Fruit fly (Drosophila melanogaster): Measurements from ENCODE around the gene Ns3.

Ns3 gene

dm6 chrX:1512753-1513226 is 48.8 kb upstream of the Ns3 start, which contains the start of gene CG14795 (continued):
- no peak for TF ChIP-seq zf30C (GFP tag; optimal IDR thresholded peaks at IDR 0.05)
- no peak for TF ChIP-seq tio (GFP tag; optimal IDR thresholded peaks at IDR 0.05)
- no peak for TF ChIP-seq Ravus (GFP tag; IDR thresholded peaks at IDR 0.05)
- peak; percentile 25; the same call in 1 of the 2 replicates for TF ChIP-seq ara (GFP tag; IDR thresholded peaks at IDR 0.05)
- no peak for TF ChIP-seq Hr39 (optimal IDR thresholded peaks at IDR 0.05)
- peak; percentile 27 for TF ChIP-seq CG10979 (tag; optimal IDR thresholded peaks at IDR 0.05)
- no peak for TF ChIP-seq CG10959 (GFP tag; IDR thresholded peaks at IDR 0.05)
- TF ChIP-seq Hr78 (GFP tag; optimal IDR thresholded peaks at IDR 0.05) = no peak
- TF ChIP-seq HHEX (GFP tag; optimal IDR thresholded peaks at IDR 0.05) = no peak
- no peak for TF ChIP-seq CG12942 (GFP tag; optimal IDR thresholded peaks at IDR 0.05)
- peak; percentile 97 for TF ChIP-seq CG6791 (GFP tag; IDR thresholded peaks at IDR 0.05; ENCODE audit: partially characterized antibody)
- TF ChIP-seq CG2199 (GFP tag; IDR thresholded peaks at IDR 0.05) = no peak
- no peak for TF ChIP-seq sc (optimal IDR thresholded peaks at IDR 0.05)
- no peak for TF ChIP-seq sc (GFP tag; optimal IDR thresholded peaks at IDR 0.05)
- TF ChIP-seq CG2116 (GFP tag; optimal IDR thresholded peaks at IDR 0.05) = peak; percentile 93
- TF ChIP-seq Nf-YB (GFP tag; optimal IDR thresholded peaks at IDR 0.05) = peak; percentile 4
- peak; percentile 92 for TF ChIP-seq E2f2 (GFP tag; IDR thresholded peaks at IDR 0.05)
- TF ChIP-seq CG6683 (GFP tag; optimal IDR thresholded peaks at IDR 0.05) = peak; percentile 35
- TF ChIP-seq CG9876 (GFP tag; optimal IDR thresholded peaks at IDR 0.05) = peak; percentile 52
- TF ChIP-seq vfl (GFP tag; optimal IDR thresholded peaks at IDR 0.05) = no peak
- TF ChIP-seq Meics (GFP tag; optimal IDR thresholded peaks at IDR 0.05) = no peak
- no peak for TF ChIP-seq salm (tag; optimal IDR thresholded peaks at IDR 0.05)
- TF ChIP-seq sob (GFP tag; IDR thresholded peaks at IDR 0.05) = peak; percentile 75
- no peak for TF ChIP-seq CG10543 (GFP tag; optimal IDR thresholded peaks at IDR 0.05)
- no peak for TF ChIP-seq peb (GFP tag; IDR thresholded peaks at IDR 0.05)
- no peak for TF ChIP-seq CG12219 (GFP tag; optimal IDR thresholded peaks at IDR 0.05)
- TF ChIP-seq yki (optimal IDR thresholded peaks at IDR 0.05) = no peak
- no peak for TF ChIP-seq CG1529 (GFP tag; optimal IDR thresholded peaks at IDR 0.05)
- no peak for TF ChIP-seq CG31365 (tag; optimal IDR thresholded peaks at IDR 0.05)
- no peak for TF ChIP-seq corto (GFP tag; optimal IDR thresholded peaks at IDR 0.05)
- TF ChIP-seq CG4707 (GFP tag; optimal IDR thresholded peaks at IDR 0.05) = no peak
- no peak for TF ChIP-seq Bteb2 (GFP tag; optimal IDR thresholded peaks at IDR 0.05)
- no peak for TF ChIP-seq aop (GFP tag; IDR thresholded peaks at IDR 0.05)
- TF ChIP-seq CG11085 (GFP tag; IDR thresholded peaks at IDR 0.05) = no peak
- peak; percentile 6 for TF ChIP-seq ERR (GFP tag; optimal IDR thresholded peaks at IDR 0.05)
- TF ChIP-seq CG32767 (GFP tag; IDR thresholded peaks at IDR 0.05) = no peak
- peak; percentile 97 for TF ChIP-seq Ets97D (GFP tag; optimal IDR thresholded peaks at IDR 0.05)
- TF ChIP-seq tin (GFP tag; optimal IDR thresholded peaks at IDR 0.05) = peak; percentile 12
- TF ChIP-seq Sox102F (GFP tag; optimal IDR thresholded peaks at IDR 0.05) = no peak
- no peak for TF ChIP-seq CG5180 (GFP tag; optimal IDR thresholded peaks at IDR 0.05)
- TF ChIP-seq az2 (GFP tag; optimal IDR thresholded peaks at IDR 0.05) = no peak
- TF ChIP-seq Abd-B (GFP tag; optimal IDR thresholded peaks at IDR 0.05) = peak; percentile 43
- no peak for TF ChIP-seq Hand (GFP tag; optimal IDR thresholded peaks at IDR 0.05)
- no peak for TF ChIP-seq CG11695 (GFP tag; IDR thresholded peaks at IDR 0.05)
- TF ChIP-seq sqz (GFP tag; optimal IDR thresholded peaks at IDR 0.05) = no peak
- TF ChIP-seq dm (GFP tag; optimal IDR thresholded peaks at IDR 0.05) = peak; percentile 80
- TF ChIP-seq twi (tag; optimal IDR thresholded peaks at IDR 0.05) = no peak
- no peak for TF ChIP-seq HLHmδ (GFP tag; optimal IDR thresholded peaks at IDR 0.05)
- TF ChIP-seq Dp (GFP tag; optimal IDR thresholded peaks at IDR 0.05) = peak; percentile 94
- TF ChIP-seq Bdp1 (GFP tag; optimal IDR thresholded peaks at IDR 0.05) = peak; percentile 18
- no peak for TF ChIP-seq usp (GFP tag; optimal IDR thresholded peaks at IDR 0.05)
- no peak for TF ChIP-seq Side (GFP tag; optimal IDR thresholded peaks at IDR 0.05)
- no peak for TF ChIP-seq maf-S (GFP tag; optimal IDR thresholded peaks at IDR 0.05)

Data from whole organism, embryonic.